Worm (Caenorhabditis elegans) whole organism, young adult: ENCODE measurements around the gene F58H1.2.

Experiments used
- egl-44 ChIP-seq: fragments of 200-800 bp; sonication (Bioruptor generic); IDR thresholded peaks from 2 replicates; pipeline ENCODE4 v1.3.6; 2022; ENCODE audit warnings: missing genetic modification reagents, missing genetic modification characterization, missing compliant biosample characterization
- lin-35 ChIP-seq, 3 experiments: fragments of 150-350 bp in 2 of 3; sonication (generic microtip) in 1 of 3; optimal IDR thresholded peaks; 2 replicates each; lab custom pipeline; 2014 to 2018; ENCODE audit warnings: missing biosample characterization in 3 of 3, missing genetic modification characterization in 3 of 3, missing genetic modification reagents in 3 of 3
- madf-3 ChIP-seq: fragments of 200-800 bp; sonication (Bioruptor generic); IDR thresholded peaks from 2 replicates; pipeline ENCODE4 v1.3.6; 2022; ENCODE audit warnings: missing genetic modification reagents, missing genetic modification characterization, missing compliant biosample characterization
- madf-6 ChIP-seq: fragments of 200-800 bp; sonication (Bioruptor generic); IDR thresholded peaks from 2 replicates; pipeline ENCODE4 v1.3.6; 2022; ENCODE audit warnings: missing genetic modification reagents, missing genetic modification characterization, missing compliant biosample characterization

DNA sequence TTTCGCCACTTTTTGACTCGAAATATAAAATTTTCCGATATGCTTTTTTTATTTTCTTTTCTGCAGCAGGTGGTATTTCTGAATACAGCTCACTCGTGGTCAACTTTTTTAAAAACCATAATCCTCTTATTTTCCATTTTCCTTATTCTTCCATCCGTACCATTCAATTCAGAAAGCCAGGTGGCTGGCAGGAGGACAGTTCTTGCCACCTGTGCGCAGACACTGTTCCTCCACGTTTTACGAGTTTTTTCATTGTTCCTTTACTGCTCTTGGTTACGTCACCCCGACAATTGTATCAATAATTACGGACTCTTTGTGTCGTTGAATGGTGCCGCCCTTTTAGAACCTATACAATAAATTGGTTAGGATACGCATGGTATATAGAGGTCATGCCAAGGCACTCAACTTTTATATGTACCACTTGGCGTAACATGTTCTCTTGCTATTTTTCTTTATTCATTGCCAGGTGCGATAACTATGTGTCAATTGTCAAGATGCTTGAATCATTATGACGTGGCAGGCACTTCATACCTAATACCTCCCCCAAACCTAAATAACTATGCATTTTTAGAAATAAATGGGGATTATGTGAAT lies 24.1 kb downstream of the F58H1.2 start:
- TF ChIP-seq lin-35 (GFP tag; optimal IDR thresholded peaks at IDR 0.05; lab: Kevin White, UChicago) (no peak), madf-3 (GFP tag; lab: Robert Waterston, UW) (no peak), madf-6 (GFP tag; lab: Robert Waterston, UW) (no peak), egl-44 (GFP tag; lab: Robert Waterston, UW) (no peak)
